Worm (Caenorhabditis elegans) whole organism, early embryonic: ENCODE measurements around the gene eif-2D.

Source experiments
- ceh-13 ChIP-seq: fragments of 200-800 bp; sonication (Bioruptor generic); optimal IDR thresholded peaks from 2 replicates; lab custom pipeline; 2018; ENCODE audit warnings: mild to moderate bottlenecking, missing genetic modification characterization, missing compliant biosample characterization
- ets-7 ChIP-seq: sonication (generic microtip); optimal IDR thresholded peaks from 2 replicates; lab custom pipeline; 2016; ENCODE audit warnings: missing genotype, missing genetic modification characterization, missing compliant biosample characterization
- flt-1 ChIP-seq: fragments of 200-800 bp; sonication (Bioruptor generic); IDR thresholded peaks from 2 replicates; pipeline ENCODE4 v1.3.6; 2022; ENCODE audit warnings: missing genetic modification characterization, missing compliant biosample characterization
- sea-1 ChIP-seq: fragments of 200-800 bp; sonication (Bioruptor generic); conservative IDR thresholded peaks from 2 replicates; pipeline ENCODE4 v1.3.6; 2022; ENCODE audit warnings: missing genetic modification characterization, missing compliant biosample characterization

- no peak for TF ChIP-seq flt-1
- TF ChIP-seq ceh-13, result no peak
- TF ChIP-seq sea-1, result no peak
- TF ChIP-seq ets-7 (tag; lab: Kevin White, UChicago), result no peak
Observed at ce11 chrII:5663180-5663791, 28.2 kb upstream of the eif-2D start.
